Worm (Caenorhabditis elegans) whole organism, young adult: ENCODE data around the gene unc-34.

Experiments
- B0336.3 ChIP-seq: fragments of 200-800 bp; sonication (Bioruptor generic); IDR thresholded peaks from 2 replicates; pipeline ENCODE4 v1.3.6; 2022; ENCODE audit warnings: missing genetic modification characterization, missing compliant biosample characterization
- F49E8.2 ChIP-seq: sonication (generic microtip); optimal IDR thresholded peaks from 3 replicates; lab custom pipeline; 2017; ENCODE audit warnings: missing genetic modification characterization, mild to moderate bottlenecking, missing compliant biosample characterization, antibody characterized with exemption, moderate library complexity; ENCODE audit not compliant: insufficient read depth
- T07F8.4 ChIP-seq: sonication (generic microtip); optimal IDR thresholded peaks from 2 replicates; lab custom pipeline; 2016; ENCODE audit warnings: mild to moderate bottlenecking, missing genetic modification characterization, moderate library complexity, missing compliant biosample characterization
- Y53G8AR.9 ChIP-seq: fragments of 200-800 bp; sonication (Bioruptor generic); conservative IDR thresholded peaks from 2 replicates; pipeline ENCODE4 v1.3.6; 2022; ENCODE audit warnings: missing genetic modification reagents, missing genetic modification characterization, missing compliant biosample characterization
- egl-18 ChIP-seq: fragments of 200-800 bp; sonication (Bioruptor generic); IDR thresholded peaks from 2 replicates; pipeline ENCODE4 v1.3.6; 2022; ENCODE audit warnings: missing genetic modification reagents, missing genetic modification characterization, missing compliant biosample characterization
- gei-17 ChIP-seq: fragments of 200-800 bp; sonication (Bioruptor generic); optimal IDR thresholded peaks from 2 replicates; lab custom pipeline; 2018; ENCODE audit warnings: mild to moderate bottlenecking, missing genetic modification characterization, missing compliant biosample characterization
- hrde-1 ChIP-seq: sonication (generic microtip); optimal IDR thresholded peaks from 2 replicates; lab custom pipeline; 2016; ENCODE audit warnings: missing genetic modification characterization, mild to moderate bottlenecking, missing compliant biosample characterization, moderate library complexity, missing genotype, missing genetic modification reagents, borderline replicate concordance
- nhr-27 ChIP-seq: fragments of 200-800 bp; sonication (Bioruptor generic); optimal IDR thresholded peaks from 2 replicates; lab custom pipeline; 2018; ENCODE audit warnings: mild to moderate bottlenecking, missing genetic modification characterization, moderate library complexity, missing compliant biosample characterization
- rec-8 ChIP-seq, 2 experiments: sonication (generic microtip); optimal IDR thresholded peaks; 2 replicates each; lab custom pipeline; 2016; ENCODE audit warnings: mild to moderate bottlenecking in 2 of 2, missing genetic modification characterization in 2 of 2, missing genetic modification reagents in 2 of 2, missing genotype in 2 of 2, missing biosample characterization in 1 of 2, missing compliant biosample characterization in 1 of 2, moderate library complexity in 1 of 2
- sptf-2 ChIP-seq: fragments of 200-800 bp; sonication (Bioruptor generic); optimal IDR thresholded peaks from 2 replicates; lab custom pipeline; 2018; ENCODE audit warnings: mild to moderate bottlenecking, missing genetic modification characterization, missing compliant biosample characterization

DNA sequence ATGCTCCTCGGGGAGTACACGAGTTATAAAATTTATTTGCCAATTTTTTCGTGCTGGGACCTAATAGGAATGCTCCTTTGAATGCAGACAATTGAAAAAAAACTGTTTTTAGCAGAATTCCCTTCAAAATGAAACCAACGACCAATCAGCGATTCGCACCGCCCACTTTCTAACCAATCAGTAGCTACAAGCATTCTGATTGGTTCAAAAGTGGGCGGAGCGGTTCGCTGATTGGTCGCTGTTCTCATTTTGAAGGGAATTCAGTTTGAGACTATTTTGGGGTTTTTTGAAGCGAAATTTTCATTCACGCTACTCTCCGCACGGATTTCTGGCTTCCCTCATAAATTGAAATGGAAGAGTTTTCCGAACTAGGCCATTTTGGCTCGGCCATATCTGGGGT, 614 bp downstream of the unc-34 start:
- TF ChIP-seq B0336.3 (no peak), gei-17 (GFP tag; lab: Kevin White, UChicago) (no peak), Y53G8AR.9 (GFP tag; lab: Robert Waterston, UW) (no peak), rec-8 (tag; optimal IDR thresholded peaks at IDR 0.05; lab: Kevin White, UChicago) (no peak), hrde-1 (no peak), F49E8.2 (tag; lab: Kevin White, UChicago) (no peak), sptf-2 (GFP tag; lab: Kevin White, UChicago) (no peak), nhr-27 (no peak), T07F8.4 (tag; lab: Kevin White, UChicago) (no peak), egl-18 (no peak)
